Worm (Caenorhabditis elegans) whole organism, early embryonic: Measurements from ENCODE around the gene T22C8.3.

Experiments used
- B0310.2 ChIP-seq: sonication (generic microtip); optimal IDR thresholded peaks from 2 replicates; lab custom pipeline; 2016; ENCODE audit warnings: mild to moderate bottlenecking, missing genetic modification characterization, missing compliant biosample characterization
- F13C5.2 ChIP-seq: sonication (generic microtip); optimal IDR thresholded peaks from 2 replicates; lab custom pipeline; 2017; ENCODE audit warnings: mild to moderate bottlenecking, missing genetic modification characterization, inconsistent platforms, missing compliant biosample characterization
- aly-1 ChIP-seq: sonication (generic microtip); optimal IDR thresholded peaks from 2 replicates; lab custom pipeline; 2016; ENCODE audit warnings: missing genetic modification characterization, missing compliant biosample characterization
- ama-1 ChIP-seq: fragments of 150-350 bp; optimal IDR thresholded peaks from 2 replicates; lab custom pipeline; 2014
- ceh-13 ChIP-seq: fragments of 200-800 bp; sonication (Bioruptor generic); optimal IDR thresholded peaks from 2 replicates; lab custom pipeline; 2018; ENCODE audit warnings: mild to moderate bottlenecking, missing genetic modification characterization, missing compliant biosample characterization
- ceh-36 ChIP-seq: sonication (generic microtip); optimal IDR thresholded peaks from 2 replicates; lab custom pipeline; 2016; ENCODE audit warnings: missing genetic modification characterization, inconsistent platforms, missing compliant biosample characterization
- ets-7 ChIP-seq: sonication (generic microtip); optimal IDR thresholded peaks from 2 replicates; lab custom pipeline; 2016; ENCODE audit warnings: missing genotype, missing genetic modification characterization, missing compliant biosample characterization
- flt-1 ChIP-seq: fragments of 200-800 bp; sonication (Bioruptor generic); IDR thresholded peaks from 2 replicates; pipeline ENCODE4 v1.3.6; 2022; ENCODE audit warnings: missing genetic modification characterization, missing compliant biosample characterization
- hmbx-1 ChIP-seq: sonication (generic microtip); optimal IDR thresholded peaks from 2 replicates; lab custom pipeline; 2016; ENCODE audit warnings: mild to moderate bottlenecking, missing genetic modification characterization, missing compliant biosample characterization
- hmg-4 ChIP-seq: fragments of 200-800 bp; sonication (Bioruptor generic); optimal IDR thresholded peaks from 2 replicates; lab custom pipeline; 2018; ENCODE audit warnings: mild to moderate bottlenecking, missing genetic modification characterization, missing compliant biosample characterization
- hnd-1 ChIP-seq: sonication (generic microtip); optimal IDR thresholded peaks from 2 replicates; lab custom pipeline; 2016; ENCODE audit warnings: missing genetic modification characterization, missing compliant biosample characterization
- pes-1 ChIP-seq: fragments of 200-800 bp; sonication (Bioruptor generic); IDR thresholded peaks from 2 replicates; pipeline ENCODE4 v1.3.6; 2022; ENCODE audit warnings: missing genetic modification reagents, missing genetic modification characterization, missing compliant biosample characterization
- scrt-1 ChIP-seq: fragments of 200-800 bp; sonication (Bioruptor generic); IDR thresholded peaks from 2 replicates; pipeline ENCODE4 v1.3.6; 2022; ENCODE audit warnings: missing genetic modification characterization, missing compliant biosample characterization
- sea-1 ChIP-seq: fragments of 200-800 bp; sonication (Bioruptor generic); conservative IDR thresholded peaks from 2 replicates; pipeline ENCODE4 v1.3.6; 2022; ENCODE audit warnings: missing genetic modification characterization, missing compliant biosample characterization
- tbx-11 ChIP-seq: fragments of 200-800 bp; sonication (Bioruptor generic); IDR thresholded peaks from 2 replicates; pipeline ENCODE4 v1.3.6; 2022; ENCODE audit warnings: missing genetic modification characterization, missing compliant biosample characterization
- tbx-37 ChIP-seq: fragments of 200-800 bp; sonication (Bioruptor generic); conservative IDR thresholded peaks from 2 replicates; pipeline ENCODE4 v1.3.6; 2022; ENCODE audit warnings: missing genetic modification reagents, missing genetic modification characterization, missing compliant biosample characterization
- tra-4 ChIP-seq: sonication (generic microtip); optimal IDR thresholded peaks from 2 replicates; lab custom pipeline; 2017; ENCODE audit warnings: missing genetic modification characterization, missing compliant biosample characterization

The T22C8.3 gene

DNA sequence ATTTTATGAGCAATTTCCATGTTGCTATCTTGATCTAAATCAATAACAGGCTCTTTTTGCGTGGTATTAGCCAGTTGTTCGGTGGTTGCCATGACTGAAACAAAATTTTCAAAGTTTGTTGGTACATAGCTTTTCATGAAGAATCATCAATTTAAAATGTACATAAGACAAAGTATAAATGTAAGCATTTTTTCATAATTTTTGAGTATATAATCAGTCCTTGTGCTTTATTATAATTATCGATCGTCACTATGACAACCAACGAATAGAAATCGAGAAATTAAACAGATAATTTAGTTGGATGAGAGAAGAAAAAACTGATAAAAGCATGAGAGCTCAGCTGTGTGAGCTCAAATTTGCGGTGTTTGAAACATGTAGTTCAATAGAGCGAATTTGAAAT is at the start of gene T22C8.3:
Gene T22C8.3, minus strand, starts transcription at position 101 of the 400 bp plus-strand sequence.
- TF ChIP-seq tbx-11 (GFP tag; lab: Robert Waterston, UW) (no peak), hmbx-1 (tag; lab: Kevin White, UChicago) (no peak), pes-1 (GFP tag; lab: Robert Waterston, UW) (no peak)

DNA sequence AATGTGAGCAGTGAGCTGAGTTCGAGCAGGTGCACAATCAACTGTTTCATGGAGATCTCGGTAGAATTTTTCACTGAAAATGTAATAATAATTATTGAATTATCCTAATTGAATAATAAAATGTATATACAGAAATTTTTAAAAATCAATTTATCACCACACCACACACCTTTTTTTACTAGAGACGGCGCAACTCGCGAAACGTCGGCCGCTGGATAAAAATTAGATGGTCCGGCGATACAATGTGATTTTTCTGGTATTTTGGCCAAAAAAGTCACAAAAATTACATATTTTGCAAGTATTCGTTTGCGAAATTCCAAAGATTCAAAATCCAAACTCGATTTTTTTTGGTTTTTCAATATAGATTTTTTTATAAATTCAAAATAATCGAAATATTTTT is 49.1 kb upstream of the T22C8.3 start:
- no peak for TF ChIP-seq sea-1 (GFP tag; lab: Robert Waterston, UW)
- TF ChIP-seq hmbx-1 (tag; lab: Kevin White, UChicago): no peak
- no peak for TF ChIP-seq scrt-1 (GFP tag; lab: Robert Waterston, UW)
- no peak for TF ChIP-seq flt-1 (GFP tag; lab: Robert Waterston, UW)
- TF ChIP-seq ets-7: no peak
- TF ChIP-seq B0310.2 (tag; lab: Kevin White, UChicago): no peak
- TF ChIP-seq aly-1 (tag; lab: Kevin White, UChicago): no peak
- no peak for TF ChIP-seq tbx-11 (GFP tag; lab: Robert Waterston, UW)
- TF ChIP-seq ceh-13 (GFP tag; lab: Kevin White, UChicago): no peak
- TF ChIP-seq pes-1 (GFP tag; lab: Robert Waterston, UW): no peak
- no peak for TF ChIP-seq F13C5.2 (tag; lab: Kevin White, UChicago)
- TF ChIP-seq hmg-4 (GFP tag; lab: Kevin White, UChicago): no peak
- no peak for TF ChIP-seq tra-4

DNA sequence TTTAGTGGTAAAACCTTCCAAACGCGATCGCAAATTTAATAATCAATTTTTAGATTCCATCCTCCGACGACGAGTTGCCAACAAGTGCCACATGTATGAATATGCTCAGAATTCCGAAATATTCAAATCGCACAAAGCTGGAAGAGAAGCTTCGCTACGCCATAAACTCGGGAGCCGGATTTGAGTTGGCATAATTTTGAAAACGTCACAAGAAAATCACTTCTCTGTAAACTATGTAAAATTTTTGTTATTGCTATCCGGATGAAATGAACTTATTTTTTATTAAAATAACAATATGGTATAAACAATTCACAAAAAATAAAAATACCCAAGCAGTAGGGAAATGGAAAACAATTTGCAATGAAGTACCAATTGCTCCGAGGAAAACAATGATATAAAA is 47.1 kb upstream of the T22C8.3 start:
- no peak for TF ChIP-seq tbx-37 (GFP tag; lab: Robert Waterston, UW)

DNA sequence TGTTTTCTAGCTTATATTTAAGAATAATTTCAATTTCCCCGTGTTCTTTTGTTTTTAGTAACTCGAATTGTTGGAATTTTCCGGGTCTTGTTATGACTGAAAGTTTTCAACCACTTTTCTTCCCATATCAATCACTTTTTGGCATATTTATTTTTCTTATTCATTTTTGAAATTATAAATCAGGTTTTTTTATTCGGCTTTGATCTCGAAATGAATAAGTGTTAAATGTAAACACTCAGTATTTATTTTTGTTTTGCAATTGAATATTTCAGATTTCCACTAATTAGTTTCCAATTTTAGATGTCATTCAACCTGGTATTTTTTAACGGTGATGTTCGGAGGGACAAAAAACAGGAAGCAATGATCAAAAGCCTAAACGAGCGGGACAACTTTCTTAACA is 42.8 kb upstream of the T22C8.3 start, which contains the start of gene etc-1:
Gene etc-1, plus strand, starts transcription at position 301 of the 400 bp plus-strand sequence.
- no peak for TF ChIP-seq ama-1
- no peak for TF ChIP-seq tbx-11 (GFP tag; lab: Robert Waterston, UW)
- TF ChIP-seq sea-1 (GFP tag; lab: Robert Waterston, UW): no peak
- TF ChIP-seq F13C5.2 (tag; lab: Kevin White, UChicago): no peak
- TF ChIP-seq hnd-1: no peak
- TF ChIP-seq ceh-13 (GFP tag; lab: Kevin White, UChicago): no peak
- no peak for TF ChIP-seq flt-1 (GFP tag; lab: Robert Waterston, UW)
- no peak for TF ChIP-seq hmg-4 (GFP tag; lab: Kevin White, UChicago)
- no peak for TF ChIP-seq aly-1 (tag; lab: Kevin White, UChicago)
- no peak for TF ChIP-seq tra-4
- TF ChIP-seq ceh-36 (tag; lab: Kevin White, UChicago): no peak

DNA sequence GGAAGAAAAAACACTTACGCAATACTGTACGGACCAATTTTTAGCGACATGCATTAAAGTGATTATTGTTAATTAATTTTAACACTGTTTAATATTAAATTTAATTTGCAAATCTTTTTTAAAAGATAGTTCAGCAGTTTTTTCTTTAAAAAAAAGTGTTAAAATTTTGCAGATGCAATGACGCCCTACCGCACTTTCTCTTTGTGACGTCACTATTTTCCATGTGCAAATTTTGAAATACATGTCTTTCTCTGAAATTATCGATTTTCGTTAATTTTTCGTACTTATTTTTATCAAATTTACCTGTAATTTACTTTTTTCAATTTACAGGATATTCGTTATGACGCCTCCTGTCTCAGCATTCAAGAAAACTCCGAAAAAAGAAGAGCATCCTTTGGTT is 39.8 kb upstream of the T22C8.3 start, which contains the start of the genes piga-1 and eif-2Bepsilon:
Gene piga-1, minus strand, starts transcription at position 174 of the 400 bp plus-strand sequence.
Gene eif-2Bepsilon, plus strand, starts transcription at position 331 of the 400 bp plus-strand sequence.
- TF ChIP-seq aly-1 (tag; lab: Kevin White, UChicago): no peak
- TF ChIP-seq tbx-11 (GFP tag; lab: Robert Waterston, UW): no peak
- no peak for TF ChIP-seq ama-1
- TF ChIP-seq hnd-1: no peak
- no peak for TF ChIP-seq sea-1 (GFP tag; lab: Robert Waterston, UW)
- TF ChIP-seq hmg-4 (GFP tag; lab: Kevin White, UChicago): no peak
- TF ChIP-seq hmbx-1 (tag; lab: Kevin White, UChicago): no peak
- TF ChIP-seq ets-7: no peak
- TF ChIP-seq ceh-36 (tag; lab: Kevin White, UChicago): no peak
- TF ChIP-seq scrt-1 (GFP tag; lab: Robert Waterston, UW): no peak
- TF ChIP-seq pes-1 (GFP tag; lab: Robert Waterston, UW): no peak
- no peak for TF ChIP-seq F13C5.2 (tag; lab: Kevin White, UChicago)
- TF ChIP-seq flt-1 (GFP tag; lab: Robert Waterston, UW): no peak
- TF ChIP-seq tra-4: no peak
- TF ChIP-seq B0310.2 (tag; lab: Kevin White, UChicago): no peak
- no peak for TF ChIP-seq tbx-37 (GFP tag; lab: Robert Waterston, UW)

DNA sequence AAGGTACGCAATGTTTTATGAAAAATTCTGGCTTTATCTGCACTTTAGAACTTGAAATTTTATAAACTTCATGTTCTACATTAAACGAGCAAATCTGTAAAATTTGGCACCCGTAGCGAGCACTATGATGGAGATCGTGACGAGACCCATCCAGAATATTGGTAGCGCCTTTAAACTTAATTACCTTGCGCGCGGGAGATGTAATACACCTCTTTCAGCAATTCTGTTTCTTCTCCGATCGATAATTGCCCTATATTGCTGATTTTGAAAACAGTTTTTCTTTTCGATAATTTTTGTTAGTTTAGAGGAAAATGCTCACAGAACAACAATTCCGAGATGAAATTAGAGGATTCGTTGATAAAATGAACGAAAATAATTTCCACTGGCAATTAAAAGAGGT is 37.1 kb upstream of the T22C8.3 start, which contains the start of gene atg-10:
Gene atg-10, plus strand, starts transcription at position 301 of the 400 bp plus-strand sequence.
- TF ChIP-seq ceh-13 (GFP tag; lab: Kevin White, UChicago) (no peak), tbx-11 (GFP tag; lab: Robert Waterston, UW) (no peak), ceh-36 (tag; lab: Kevin White, UChicago) (no peak), tbx-37 (GFP tag; lab: Robert Waterston, UW) (no peak), hmbx-1 (tag; lab: Kevin White, UChicago) (no peak), B0310.2 (tag; lab: Kevin White, UChicago) (no peak), tra-4 (no peak), F13C5.2 (tag; lab: Kevin White, UChicago) (no peak), sea-1 (GFP tag; lab: Robert Waterston, UW) (no peak), ets-7 (no peak), aly-1 (tag; lab: Kevin White, UChicago) (no peak)

DNA sequence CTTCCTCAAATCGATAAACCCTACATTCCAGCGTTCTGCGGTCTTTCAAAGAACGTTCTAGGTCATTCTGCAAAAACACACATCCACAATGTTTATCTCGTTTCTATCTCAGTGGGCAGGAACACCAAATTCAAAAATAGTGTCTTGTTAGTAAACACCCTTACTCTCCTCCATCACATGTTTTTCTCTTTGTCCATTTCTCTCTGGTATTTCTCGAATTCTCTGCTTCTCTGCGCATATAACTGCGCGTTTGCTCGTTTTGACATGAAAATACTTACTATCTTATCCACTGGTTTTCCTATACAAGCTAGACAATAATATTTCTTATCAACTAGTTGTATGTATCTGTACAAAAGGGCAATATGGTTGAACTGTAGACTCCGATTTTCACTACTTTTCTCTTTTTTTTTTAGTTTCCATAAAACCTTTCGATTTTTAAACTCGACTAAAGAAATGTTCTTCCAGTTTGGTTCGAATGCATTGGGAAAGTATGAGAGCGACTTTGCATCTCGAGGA is 28.9 kb upstream of the T22C8.3 start, which contains the start of gene pyr-1:
Gene pyr-1, plus strand, starts transcription at position 466 of the 516 bp plus-strand sequence.
- no peak for TF ChIP-seq hmbx-1 (tag; lab: Kevin White, UChicago)
- TF ChIP-seq hmg-4 (GFP tag; lab: Kevin White, UChicago): no peak
- no peak for TF ChIP-seq tbx-11 (GFP tag; lab: Robert Waterston, UW)

DNA sequence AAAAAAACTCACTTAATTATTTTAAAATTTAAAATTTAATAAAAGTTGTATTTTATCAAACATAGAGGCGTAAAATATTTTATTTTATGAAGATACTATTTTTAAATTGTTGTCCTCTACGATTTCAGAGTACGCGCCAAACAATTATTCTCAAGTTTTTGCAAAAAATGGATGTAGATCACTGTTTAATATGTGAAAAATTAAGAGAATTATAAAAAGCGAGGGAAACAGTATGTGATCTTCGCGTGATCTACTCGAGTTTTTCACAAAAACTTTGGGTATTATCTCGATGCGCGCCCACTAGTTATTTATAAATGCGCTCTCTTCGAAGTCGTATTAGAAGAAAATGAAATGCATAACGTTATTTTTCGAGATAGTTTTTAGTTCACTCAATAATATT is 27.1 kb upstream of the T22C8.3 start:
- TF ChIP-seq aly-1 (tag; lab: Kevin White, UChicago) (no peak), F13C5.2 (tag; lab: Kevin White, UChicago) (no peak), tbx-11 (GFP tag; lab: Robert Waterston, UW) (no peak), ceh-13 (GFP tag; lab: Kevin White, UChicago) (no peak), pes-1 (GFP tag; lab: Robert Waterston, UW) (no peak), hmbx-1 (tag; lab: Kevin White, UChicago) (no peak), ama-1 (no peak), scrt-1 (GFP tag; lab: Robert Waterston, UW) (no peak), ets-7 (no peak), flt-1 (GFP tag; lab: Robert Waterston, UW) (no peak), sea-1 (GFP tag; lab: Robert Waterston, UW) (no peak), B0310.2 (tag; lab: Kevin White, UChicago) (no peak), tbx-37 (GFP tag; lab: Robert Waterston, UW) (no peak), hmg-4 (GFP tag; lab: Kevin White, UChicago) (no peak)
